Fruit fly (Drosophila melanogaster): ENCODE results near the gene mRpL27.

- TF ChIP-seq psq (optimal IDR thresholded peaks at IDR 0.05), result no peak
- TF ChIP-seq pan (optimal IDR thresholded peaks at IDR 0.05), result no peak
These were observed 15.0 kb downstream of the mRpL27 start, which contains the start of the genes morgue and Elp3 for dm6 chr2L:4444457-4444856.
